Fruit fly (Drosophila melanogaster): ENCODE measurements around the gene Nup43.

The Nup43 gene

dm6 chr3R:18365978-18366643 is at the start of gene Nup43, which contains the start of gene WRNexo:
TSS of gene Nup43 (plus strand) at chr3R:18366638.
TSS of gene WRNexo (minus strand) at chr3R:18366162.
- TF ChIP-seq toe (GFP tag; optimal IDR thresholded peaks at IDR 0.05) (peak; percentile 35), Hr96 (GFP tag; optimal IDR thresholded peaks at IDR 0.05) (peak; percentile 32), CG33017 (tag; optimal IDR thresholded peaks at IDR 0.05) (no peak), CG1620 (GFP tag; optimal IDR thresholded peaks at IDR 0.05) (no peak), CG12768 (GFP tag; optimal IDR thresholded peaks at IDR 0.05) (no peak), CG7101 (tag; optimal IDR thresholded peaks at IDR 0.05) (no peak), cnc (optimal IDR thresholded peaks at IDR 0.05) (no peak), pad (GFP tag; optimal IDR thresholded peaks at IDR 0.05) (peak; percentile 96), CG5204 (GFP tag; optimal IDR thresholded peaks at IDR 0.05) (peak; percentile 34), tj (GFP tag; optimal IDR thresholded peaks at IDR 0.05) (no peak), CG14711 (tag; optimal IDR thresholded peaks at IDR 0.05) (no peak), cic (GFP tag; optimal IDR thresholded peaks at IDR 0.05) (no peak), Clk (GFP tag; optimal IDR thresholded peaks at IDR 0.05) (no peak), CG7045 (GFP tag; optimal IDR thresholded peaks at IDR 0.05) (peak; percentile 18), Mnt (GFP tag; optimal IDR thresholded peaks at IDR 0.05) (no peak), CG11617 (GFP tag; optimal IDR thresholded peaks at IDR 0.05) (no peak), bab1 (GFP tag; optimal IDR thresholded peaks at IDR 0.05) (peak; percentile 26), kay (GFP tag; ENCODE audit: borderline replicate concordance) (no peak), Crg-1 (GFP tag; optimal IDR thresholded peaks at IDR 0.05) (no peak), ovo (GFP tag; optimal IDR thresholded peaks at IDR 0.05) (no peak)

dm6 chr3R:18328842-18329241 is 37.6 kb upstream of the Nup43 start, which contains the start of gene naz:
TSS of gene naz (minus strand) at chr3R:18328942.
- TF ChIP-seq cic (GFP tag; optimal IDR thresholded peaks at IDR 0.05) (no peak), bab1 (GFP tag; optimal IDR thresholded peaks at IDR 0.05) (no peak), toe (GFP tag; optimal IDR thresholded peaks at IDR 0.05) (no peak), CG33017 (tag; optimal IDR thresholded peaks at IDR 0.05) (no peak), Clk (GFP tag; optimal IDR thresholded peaks at IDR 0.05) (no peak), CG5204 (GFP tag; optimal IDR thresholded peaks at IDR 0.05) (no peak), CG11617 (GFP tag; optimal IDR thresholded peaks at IDR 0.05) (no peak), CG14711 (tag; optimal IDR thresholded peaks at IDR 0.05) (no peak), pad (GFP tag; optimal IDR thresholded peaks at IDR 0.05) (no peak), Mnt (GFP tag; optimal IDR thresholded peaks at IDR 0.05) (no peak), tj (GFP tag; optimal IDR thresholded peaks at IDR 0.05) (no peak), CG1620 (GFP tag; optimal IDR thresholded peaks at IDR 0.05) (no peak), Crg-1 (GFP tag; optimal IDR thresholded peaks at IDR 0.05) (no peak), CG7045 (GFP tag; optimal IDR thresholded peaks at IDR 0.05) (no peak), CG7101 (tag; optimal IDR thresholded peaks at IDR 0.05) (no peak), kay (GFP tag; ENCODE audit: borderline replicate concordance) (no peak)

dm6 chr3R:18338493-18338892 is 27.9 kb upstream of the Nup43 start:
- no peak for TF ChIP-seq Mnt (GFP tag; optimal IDR thresholded peaks at IDR 0.05)
- no peak for TF ChIP-seq CG1620 (GFP tag; optimal IDR thresholded peaks at IDR 0.05)
- no peak for TF ChIP-seq tj (GFP tag; optimal IDR thresholded peaks at IDR 0.05)
- TF ChIP-seq Clk (GFP tag; optimal IDR thresholded peaks at IDR 0.05) = no peak
- no peak for TF ChIP-seq cnc (optimal IDR thresholded peaks at IDR 0.05)
- TF ChIP-seq ovo (GFP tag; optimal IDR thresholded peaks at IDR 0.05) = no peak
- no peak for TF ChIP-seq kay (GFP tag; ENCODE audit: borderline replicate concordance)
- no peak for TF ChIP-seq bab1 (GFP tag; optimal IDR thresholded peaks at IDR 0.05)
- no peak for TF ChIP-seq CG7045 (GFP tag; optimal IDR thresholded peaks at IDR 0.05)
- TF ChIP-seq toe (GFP tag; optimal IDR thresholded peaks at IDR 0.05) = no peak
- no peak for TF ChIP-seq pad (GFP tag; optimal IDR thresholded peaks at IDR 0.05)
- no peak for TF ChIP-seq cic (GFP tag; optimal IDR thresholded peaks at IDR 0.05)
- no peak for TF ChIP-seq CG11617 (GFP tag; optimal IDR thresholded peaks at IDR 0.05)
- no peak for TF ChIP-seq CG12768 (GFP tag; optimal IDR thresholded peaks at IDR 0.05)
- TF ChIP-seq CG33017 (tag; optimal IDR thresholded peaks at IDR 0.05) = no peak
- TF ChIP-seq Hr96 (GFP tag; optimal IDR thresholded peaks at IDR 0.05) = no peak
- TF ChIP-seq Crg-1 (GFP tag; optimal IDR thresholded peaks at IDR 0.05) = no peak
- TF ChIP-seq CG5204 (GFP tag; optimal IDR thresholded peaks at IDR 0.05) = no peak

- TF ChIP-seq toe (GFP tag; optimal IDR thresholded peaks at IDR 0.05) = no peak
Measured at dm6 chr3R:18355781-18356180, 10.7 kb upstream of the Nup43 start.

- TF ChIP-seq cnc (optimal IDR thresholded peaks at IDR 0.05) (no peak), CG7101 (tag; optimal IDR thresholded peaks at IDR 0.05) (no peak), CG33017 (tag; optimal IDR thresholded peaks at IDR 0.05) (no peak), kay (GFP tag; ENCODE audit: borderline replicate concordance) (no peak), CG7045 (GFP tag; optimal IDR thresholded peaks at IDR 0.05) (peak; percentile 28), Mnt (GFP tag; optimal IDR thresholded peaks at IDR 0.05) (peak; percentile 2), CG12768 (GFP tag; optimal IDR thresholded peaks at IDR 0.05) (no peak), ovo (GFP tag; optimal IDR thresholded peaks at IDR 0.05) (no peak), bab1 (GFP tag; optimal IDR thresholded peaks at IDR 0.05) (no peak), pad (GFP tag; optimal IDR thresholded peaks at IDR 0.05) (no peak), CG11617 (GFP tag; optimal IDR thresholded peaks at IDR 0.05) (no peak)
Measured at dm6 chr3R:18360630-18361260, 5.7 kb upstream of the Nup43 start, which contains the start of gene CG15803. TSS of gene CG15803 (minus strand) at chr3R:18360728.

- TF ChIP-seq pad (GFP tag; optimal IDR thresholded peaks at IDR 0.05) = no peak
- no peak for TF ChIP-seq Clk (GFP tag; optimal IDR thresholded peaks at IDR 0.05)
Measured at dm6 chr3R:18361694-18362093, 4.7 kb upstream of the Nup43 start, which contains the start of gene hmw. TSS of gene hmw (plus strand) at chr3R:18361994.

Measured in whole organism, adult.